Worm (Caenorhabditis elegans): ENCODE measurements around the gene T28C12.2.

Gene T28C12.2

DNA sequence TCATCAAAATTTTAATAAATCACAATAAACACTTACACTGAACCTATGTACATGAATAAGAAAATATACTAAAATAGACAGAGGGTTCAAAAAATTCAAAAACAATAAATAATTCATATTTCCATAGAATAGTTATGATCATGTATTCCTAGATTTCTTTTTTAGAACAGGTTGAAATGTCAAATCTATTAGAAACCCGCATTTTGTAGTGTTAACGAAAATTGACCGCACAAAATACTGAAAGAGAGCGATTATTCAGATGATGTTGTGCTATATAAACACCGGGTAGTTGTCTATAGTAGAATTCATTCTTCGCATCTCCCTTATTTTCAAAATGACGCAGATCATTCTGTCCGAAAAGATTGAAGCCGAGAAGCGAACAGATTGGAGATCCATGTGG, 2.6 kb downstream of the T28C12.2 start, which contains the start of gene T28C12.1:
Gene T28C12.1, plus strand, starts transcription at position 301 of the 400 bp plus-strand sequence.
- TF ChIP-seq snpc-3.4 (tag; optimal IDR thresholded peaks at IDR 0.05) (no peak), ztf-22 (GFP tag; optimal IDR thresholded peaks at IDR 0.05) (no peak), Y53G8AR.9 (GFP tag; conservative IDR thresholded peaks at IDR 0.05) (no peak)

DNA sequence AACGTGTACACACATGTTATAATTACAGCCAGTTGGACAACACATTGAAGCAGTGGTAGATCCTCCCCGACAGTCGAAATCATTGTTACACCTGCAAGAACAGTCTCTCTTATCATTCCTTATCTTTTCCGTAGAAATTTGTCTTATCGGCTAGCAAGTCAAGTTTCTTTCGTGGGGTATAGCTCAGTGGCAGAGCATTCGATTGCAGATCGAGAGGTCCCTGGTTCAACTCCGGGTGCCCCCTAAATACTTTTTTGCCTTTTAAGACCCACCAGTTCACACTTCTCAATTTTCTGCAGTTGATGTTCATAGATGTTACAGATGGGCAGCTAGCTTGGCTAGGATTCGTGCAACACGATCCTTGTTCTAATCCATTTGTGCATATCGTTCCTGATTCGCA, 6.2 kb downstream of the T28C12.2 start:
- TF ChIP-seq dpl-1 (GFP tag; optimal IDR thresholded peaks at IDR 0.05) (no peak), gei-17 (GFP tag; optimal IDR thresholded peaks at IDR 0.05) (no peak), nfyb-1 (GFP tag; IDR thresholded peaks at IDR 0.05) (peak; percentile 64; the same call in 1 of the 2 replicates), him-1 (tag; optimal IDR thresholded peaks at IDR 0.05) (peak; percentile 65), rcor-1 (GFP tag; IDR thresholded peaks at IDR 0.05) (peak; percentile 51; the same call in 1 of the 2 replicates), hsf-1 (GFP tag; IDR thresholded peaks at IDR 0.05) (peak; percentile 71), snpc-1.1 (tag; optimal IDR thresholded peaks at IDR 0.05; ENCODE audit: insufficient read depth) (no peak), Y67H2A.10 (GFP tag; conservative IDR thresholded peaks at IDR 0.05) (no peak), T07F8.4 (tag; optimal IDR thresholded peaks at IDR 0.05) (peak; percentile 42), hmg-1.2 (GFP tag; IDR thresholded peaks at IDR 0.05) (peak; percentile 61), C06A6.2 (GFP tag; conservative IDR thresholded peaks at IDR 0.05) (no peak), Y56A3A.18 (GFP tag; IDR thresholded peaks at IDR 0.05) (peak; percentile 91), ama-1 (optimal IDR thresholded peaks at IDR 0.05) (no peak), ama-1 (GFP tag; optimal IDR thresholded peaks at IDR 0.05) (peak in 1 of 2 experiments; percentile 83), F55B11.4 (tag; optimal IDR thresholded peaks at IDR 0.05; ENCODE audit: borderline replicate concordance, insufficient read depth) (no peak), F57A8.1 (GFP tag; optimal IDR thresholded peaks at IDR 0.05) (peak; percentile 85), pha-4 (tag; optimal IDR thresholded peaks at IDR 0.05) (no peak), K11D2.4 (GFP tag; IDR thresholded peaks at IDR 0.05) (0 out of 2 replicates have a peak, but pooled peaks have one; percentile 26), somi-1 (GFP tag; optimal IDR thresholded peaks at IDR 0.05) (peak; percentile 7), tbp1 (GFP tag; optimal IDR thresholded peaks at IDR 0.05) (peak; percentile 91), F37B4.10 (GFP tag; IDR thresholded peaks at IDR 0.05) (no peak), madf-8 (GFP tag; conservative IDR thresholded peaks at IDR 0.05) (no peak), ets-4 (GFP tag; optimal IDR thresholded peaks at IDR 0.05) (peak; percentile 67), F49E8.2 (tag; optimal IDR thresholded peaks at IDR 0.05; ENCODE audit: insufficient read depth) (no peak), lin-35 (GFP tag; optimal IDR thresholded peaks at IDR 0.05) (no peak), ceh-40 (GFP tag; IDR thresholded peaks at IDR 0.05) (peak; percentile 91), athp-1 (tag; optimal IDR thresholded peaks at IDR 0.05) (peak; percentile 56), lin-40 (tag; optimal IDR thresholded peaks at IDR 0.05) (no peak), snpc-3.4 (tag; optimal IDR thresholded peaks at IDR 0.05) (no peak), bed-2 (GFP tag; IDR thresholded peaks at IDR 0.05) (0 out of 2 replicates have a peak, but pooled peaks have one; percentile 19), let-607 (tag; optimal IDR thresholded peaks at IDR 0.05) (peak; percentile 16 to 34), F33H1.4 (GFP tag; IDR thresholded peaks at IDR 0.05) (peak; percentile 33; the same call in 1 of the 2 replicates), F10E7.11 (tag; optimal IDR thresholded peaks at IDR 0.05) (no peak), attf-6 (GFP tag; IDR thresholded peaks at IDR 0.05) (no peak), sea-2 (GFP tag; IDR thresholded peaks at IDR 0.05) (0 out of 2 replicates have a peak, but pooled peaks have one; percentile 9), mcd-1 (GFP tag; IDR thresholded peaks at IDR 0.05) (no peak), F22D6.2 (tag; optimal IDR thresholded peaks at IDR 0.05) (no peak), ceh-100 (GFP tag; IDR thresholded peaks at IDR 0.05) (0 out of 2 replicates have a peak, but pooled peaks have one; percentile 32), egrh-3 (GFP tag; IDR thresholded peaks at IDR 0.05) (peak; percentile 34; the same call in 1 of the 2 replicates), bed-1 (GFP tag; IDR thresholded peaks at IDR 0.05) (0 out of 2 replicates have a peak, but pooled peaks have one; percentile 45), ztf-6 (GFP tag; IDR thresholded peaks at IDR 0.05) (0 out of 2 replicates have a peak, but pooled peaks have one; percentile 39), B0035.1 (tag; optimal IDR thresholded peaks at IDR 0.05) (no peak), ceh-79 (tag; optimal IDR thresholded peaks at IDR 0.05) (peak; percentile 75), unc-130 (GFP tag; optimal IDR thresholded peaks at IDR 0.05) (peak; percentile 28)

Data from whole organism, young adult.